Worm (Caenorhabditis elegans) whole organism, late embryonic: ENCODE measurements around the gene clec-88.

Source experiments
- C08G9.2 ChIP-seq: sonication (generic microtip); optimal IDR thresholded peaks from 2 replicates; lab custom pipeline; 2016; ENCODE audit warnings: mild to moderate bottlenecking, missing genetic modification characterization, moderate library complexity, missing compliant biosample characterization
- ama-1 ChIP-seq: fragments of 150-350 bp; optimal IDR thresholded peaks from 2 replicates; lab custom pipeline; 2014
- ceh-48 ChIP-seq: sonication (generic microtip); optimal IDR thresholded peaks from 2 replicates; lab custom pipeline; 2016; ENCODE audit warnings: missing genetic modification characterization, inconsistent platforms, missing compliant biosample characterization
- elt-2 ChIP-seq: sonication (generic microtip); optimal IDR thresholded peaks from 2 replicates; lab custom pipeline; 2016; ENCODE audit warnings: missing genetic modification reagents, missing genetic modification characterization, missing compliant biosample characterization
- ets-4 ChIP-seq: sonication (generic microtip); optimal IDR thresholded peaks from 2 replicates; lab custom pipeline; 2016; ENCODE audit warnings: missing genetic modification characterization, missing compliant biosample characterization
- fkh-10 ChIP-seq: fragments of 150-350 bp; optimal IDR thresholded peaks from 2 replicates; lab custom pipeline; 2014; ENCODE audit warnings: missing biosample characterization, missing genetic modification reagents, missing genetic modification characterization
- hlh-13 ChIP-seq: fragments of 200-800 bp; sonication (Bioruptor generic); optimal IDR thresholded peaks from 2 replicates; lab custom pipeline; 2018; ENCODE audit warnings: mild to moderate bottlenecking, missing genetic modification characterization, missing compliant biosample characterization
- nhr-11 ChIP-seq: fragments of 150-350 bp; optimal IDR thresholded peaks from 2 replicates; lab custom pipeline; 2014; ENCODE audit warnings: missing biosample characterization, missing genetic modification characterization
- pat-9 ChIP-seq: fragments of 200-800 bp; sonication (Bioruptor generic); optimal IDR thresholded peaks from 2 replicates; lab custom pipeline; 2018; ENCODE audit warnings: mild to moderate bottlenecking, missing genetic modification characterization, moderate library complexity, missing compliant biosample characterization
- pha-2 ChIP-seq: sonication (generic microtip); optimal IDR thresholded peaks from 2 replicates; lab custom pipeline; 2017; ENCODE audit warnings: mild to moderate bottlenecking, missing genetic modification characterization, missing compliant biosample characterization
- pqm-1 ChIP-seq: sonication (generic microtip); optimal IDR thresholded peaks from 2 replicates; lab custom pipeline; 2016; ENCODE audit warnings: missing genetic modification characterization, missing compliant biosample characterization
- syd-9 ChIP-seq: sonication (generic microtip); optimal IDR thresholded peaks from 2 replicates; lab custom pipeline; 2016; ENCODE audit warnings: mild to moderate bottlenecking, missing genetic modification characterization, moderate library complexity, missing compliant biosample characterization
- tbx-2 ChIP-seq: sonication (generic microtip); optimal IDR thresholded peaks from 2 replicates; lab custom pipeline; 2016; ENCODE audit warnings: missing genetic modification characterization, missing compliant biosample characterization
- ttx-3 ChIP-seq: sonication (generic microtip); optimal IDR thresholded peaks from 2 replicates; lab custom pipeline; 2016; ENCODE audit warnings: missing genetic modification reagents, missing genetic modification characterization, missing compliant biosample characterization

ce11 chrII:6394037-6394436 is 28.5 kb downstream of the clec-88 start:
- TF ChIP-seq nhr-11, result no peak
- TF ChIP-seq ama-1 (lab: Kevin White, UChicago), result no peak
- no peak for TF ChIP-seq syd-9
- no peak for TF ChIP-seq C08G9.2 (tag; lab: Kevin White, UChicago)
- no peak for TF ChIP-seq tbx-2
- TF ChIP-seq fkh-10 (GFP tag; lab: Kevin White, UChicago), result no peak
- no peak for TF ChIP-seq elt-2 (tag; lab: Kevin White, UChicago)
- TF ChIP-seq pqm-1, result no peak
- no peak for TF ChIP-seq ets-4
- TF ChIP-seq ttx-3 (tag; lab: Kevin White, UChicago), result no peak
- no peak for TF ChIP-seq pha-2 (tag; lab: Kevin White, UChicago)
- no peak for TF ChIP-seq hlh-13 (GFP tag; lab: Kevin White, UChicago)
- no peak for TF ChIP-seq ceh-48 (tag; lab: Kevin White, UChicago)
- TF ChIP-seq pat-9 (tag; lab: Kevin White, UChicago), result no peak
